In the genomic region with DNA sequence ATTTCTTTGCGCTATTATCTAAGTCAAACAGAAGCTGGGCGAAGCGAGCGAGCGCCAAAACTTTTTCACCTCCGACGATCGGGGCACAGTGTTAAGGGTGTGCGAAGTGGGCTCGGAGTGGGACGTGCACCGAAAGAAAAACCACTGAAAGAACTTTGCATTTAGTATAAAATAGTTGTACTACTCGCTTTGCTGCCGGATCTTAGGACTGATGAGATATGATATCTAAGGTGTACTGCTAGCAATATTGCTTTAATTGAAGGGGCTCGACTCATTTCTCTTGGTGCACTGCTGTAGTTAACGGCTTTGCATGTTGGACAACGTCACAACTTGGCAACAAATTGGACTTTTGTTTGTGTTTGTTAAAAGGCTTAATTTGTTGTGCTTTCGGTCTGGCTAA, we compare ENCODE assay signal across 3 fruit fly cellular contexts.
TF ChIP-seq lines count a peak whose summit lies in the region.

No protein-coding gene starts in this region.

- TF ChIP-seq CTCF in whole organism, embryonic (GFP tag; optimal IDR thresholded peaks at IDR 0.05; lab: Kevin White, UChicago), result no peak

TF ChIP-seq in whole organism, embryonic, 481 proteins besides CTCF, POLR2A, EP300 and RAD21 (continues in another document):
- TF ChIP-seq CG4730 (GFP tag; IDR thresholded peaks at IDR 0.05; lab: Robert Waterston, UW) (no peak), CG8924 (tag; optimal IDR thresholded peaks at IDR 0.05; lab: Kevin White, UChicago) (no peak), pros (GFP tag; optimal IDR thresholded peaks at IDR 0.05; lab: Kevin White, UChicago) (no peak), CG10274 (GFP tag; optimal IDR thresholded peaks at IDR 0.05; lab: Kevin White, UChicago) (no peak), Sox100B (GFP tag; optimal IDR thresholded peaks at IDR 0.05; lab: Kevin White, UChicago) (no peak), CG11093 (GFP tag; IDR thresholded peaks at IDR 0.05; lab: Robert Waterston, UW) (no peak), CG18599 (GFP tag; optimal IDR thresholded peaks at IDR 0.05; lab: Kevin White, UChicago) (peak; percentile 33), tgo (GFP tag; IDR thresholded peaks at IDR 0.05; lab: Robert Waterston, UW) (peak; percentile 27; the same call in 1 of the 3 replicates), Hand (GFP tag; optimal IDR thresholded peaks at IDR 0.05; lab: Kevin White, UChicago) (no peak), CG12769 (tag; optimal IDR thresholded peaks at IDR 0.05; lab: Kevin White, UChicago) (peak; percentile 5), CG4282 (GFP tag; optimal IDR thresholded peaks at IDR 0.05; lab: Kevin White, UChicago) (no peak), grau (tag; optimal IDR thresholded peaks at IDR 0.05; lab: Kevin White, UChicago) (peak; percentile 4), nmo (GFP tag; optimal IDR thresholded peaks at IDR 0.05; lab: Kevin White, UChicago) (no peak), hbn (GFP tag; IDR thresholded peaks at IDR 0.05; lab: Robert Waterston, UW; ENCODE audit: partially characterized antibody) (no peak), vvl (GFP tag; IDR thresholded peaks at IDR 0.05; lab: Robert Waterston, UW) (peak; percentile 31; the same call in 1 of the 2 replicates), CG7928 (GFP tag; optimal IDR thresholded peaks at IDR 0.05; lab: Kevin White, UChicago) (no peak), CG2678 (tag; optimal IDR thresholded peaks at IDR 0.05; lab: Kevin White, UChicago) (peak; percentile 3), sob (GFP tag; IDR thresholded peaks at IDR 0.05; lab: Robert Waterston, UW) (no peak), gsb (GFP tag; IDR thresholded peaks at IDR 0.05; lab: Robert Waterston, UW) (no peak), CG10543 (GFP tag; optimal IDR thresholded peaks at IDR 0.05; lab: Kevin White, UChicago) (no peak), ttk (GFP tag; IDR thresholded peaks at IDR 0.05; lab: Robert Waterston, UW) (peak; percentile 20; the same call in 1 of the 2 replicates), emc (GFP tag; optimal IDR thresholded peaks at IDR 0.05; lab: Kevin White, UChicago) (no peak), wek (GFP tag; optimal IDR thresholded peaks at IDR 0.05; lab: Kevin White, UChicago) (no peak), croc (GFP tag; conservative IDR thresholded peaks at IDR 0.05; lab: Robert Waterston, UW) (no peak), stwl (tag; optimal IDR thresholded peaks at IDR 0.05; lab: Kevin White, UChicago) (no peak), CG8290 (GFP tag; optimal IDR thresholded peaks at IDR 0.05; lab: Kevin White, UChicago) (no peak), CG8290 (tag; optimal IDR thresholded peaks at IDR 0.05; lab: Kevin White, UChicago) (peak in 1 of 2 experiments; percentile 9), Mrtf (GFP tag; IDR thresholded peaks at IDR 0.05; lab: Robert Waterston, UW) (no peak), ro (GFP tag; IDR thresholded peaks at IDR 0.05; lab: Robert Waterston, UW) (no peak)

TF ChIP-seq in whole organism, prepupa, 60 proteins besides CTCF, POLR2A, EP300 and RAD21:
- TF ChIP-seq fkh (GFP tag; optimal IDR thresholded peaks at IDR 0.05; lab: Kevin White, UChicago) (peak; percentile 35), CG16779 (tag; optimal IDR thresholded peaks at IDR 0.05; lab: Kevin White, UChicago) (no peak), pdm3 (GFP tag; optimal IDR thresholded peaks at IDR 0.05; lab: Kevin White, UChicago) (no peak), CG6163 (GFP tag; IDR thresholded peaks at IDR 0.05; lab: Robert Waterston, UW) (0 out of 3 replicates have a peak, but pooled peaks have one; percentile 48), dac (GFP tag; optimal IDR thresholded peaks at IDR 0.05; lab: Kevin White, UChicago) (no peak), cyc (GFP tag; optimal IDR thresholded peaks at IDR 0.05; lab: Kevin White, UChicago) (peak; percentile 25), acj6 (GFP tag; optimal IDR thresholded peaks at IDR 0.05; lab: Kevin White, UChicago) (no peak), CG10631 (GFP tag; optimal IDR thresholded peaks at IDR 0.05; lab: Kevin White, UChicago) (no peak), vri (GFP tag; optimal IDR thresholded peaks at IDR 0.05; lab: Kevin White, UChicago) (no peak), CG6854 (GFP tag; optimal IDR thresholded peaks at IDR 0.05; lab: Kevin White, UChicago) (no peak), Ets21C (GFP tag; optimal IDR thresholded peaks at IDR 0.05; lab: Kevin White, UChicago) (no peak), Gug (GFP tag; IDR thresholded peaks at IDR 0.05; lab: Robert Waterston, UW) (no peak), Hr39 (GFP tag; optimal IDR thresholded peaks at IDR 0.05; lab: Kevin White, UChicago) (no peak), Sox15 (GFP tag; optimal IDR thresholded peaks at IDR 0.05; lab: Kevin White, UChicago) (no peak), Sox102F (GFP tag; optimal IDR thresholded peaks at IDR 0.05; lab: Kevin White, UChicago) (no peak), Eip75B (GFP tag; optimal IDR thresholded peaks at IDR 0.05; lab: Kevin White, UChicago) (no peak), achi (GFP tag; optimal IDR thresholded peaks at IDR 0.05; lab: Kevin White, UChicago) (no peak), CG10669 (GFP tag; optimal IDR thresholded peaks at IDR 0.05; lab: Kevin White, UChicago) (no peak), CG15336 (GFP tag; IDR thresholded peaks at IDR 0.05; lab: Robert Waterston, UW) (no peak), topi (GFP tag; optimal IDR thresholded peaks at IDR 0.05; lab: Kevin White, UChicago) (peak; percentile 7), Sox14 (GFP tag; optimal IDR thresholded peaks at IDR 0.05; lab: Kevin White, UChicago) (no peak), eg (GFP tag; IDR thresholded peaks at IDR 0.05; lab: Robert Waterston, UW) (0 out of 3 replicates have a peak, but pooled peaks have one; percentile 12), Eip78C (GFP tag; lab: Kevin White, UChicago) (peak; percentile 48), CG1621 (tag; optimal IDR thresholded peaks at IDR 0.05; lab: Kevin White, UChicago) (no peak), CG8632 (GFP tag; optimal IDR thresholded peaks at IDR 0.05; lab: Kevin White, UChicago) (no peak), svp (GFP tag; lab: Kevin White, UChicago) (peak; percentile 45), CG7368 (GFP tag; optimal IDR thresholded peaks at IDR 0.05; lab: Kevin White, UChicago) (no peak)

TF ChIP-seq in whole organism, wandering third instar larva, 38 proteins besides CTCF, POLR2A, EP300 and RAD21:
- TF ChIP-seq foxo (GFP tag; optimal IDR thresholded peaks at IDR 0.05; lab: Kevin White, UChicago) (peak in 1 of 2 experiments; percentile 26), rgr (GFP tag; optimal IDR thresholded peaks at IDR 0.05; lab: Kevin White, UChicago) (peak; percentile 13), h (GFP tag; optimal IDR thresholded peaks at IDR 0.05; lab: Kevin White, UChicago) (peak; percentile 8), HLH106 (tag; optimal IDR thresholded peaks at IDR 0.05; lab: Kevin White, UChicago) (no peak), woc (GFP tag; optimal IDR thresholded peaks at IDR 0.05; lab: Kevin White, UChicago) (no peak)
